Worm (Caenorhabditis elegans) whole organism, midembryonic: ENCODE data around the gene srh-98.

Experiments used
- T22C8.4 ChIP-seq: fragments of 200-800 bp; sonication (Bioruptor generic); IDR thresholded peaks from 2 replicates; pipeline ENCODE4 v1.3.6; 2022; ENCODE audit warnings: missing genetic modification characterization, missing compliant biosample characterization
- klf-2 ChIP-seq: fragments of 200-800 bp; sonication (Bioruptor generic); conservative IDR thresholded peaks from 2 replicates; pipeline ENCODE4 v1.3.6; 2022; ENCODE audit warnings: missing genetic modification reagents, missing genetic modification characterization, missing compliant biosample characterization
- med-1 ChIP-seq: sonication (generic microtip); optimal IDR thresholded peaks from 2 replicates; lab custom pipeline; 2017; ENCODE audit warnings: missing genetic modification characterization, mild to moderate bottlenecking, missing compliant biosample characterization, antibody characterized with exemption, missing genetic modification reagents; ENCODE audit not compliant: insufficient read depth
- tab-1 ChIP-seq: fragments of 200-800 bp; sonication (Bioruptor generic); IDR thresholded peaks from 2 replicates; pipeline ENCODE4 v1.3.6; 2022; ENCODE audit warnings: missing genetic modification characterization, missing compliant biosample characterization
- ztf-29 ChIP-seq: fragments of 200-800 bp; sonication (Bioruptor generic); IDR thresholded peaks from 2 replicates; pipeline ENCODE4 v1.3.6; 2022; ENCODE audit warnings: missing genetic modification reagents, missing genetic modification characterization, missing compliant biosample characterization

ce11 chrV:16235647-16236046 lies at the start of gene srh-98:
- TF ChIP-seq klf-2 (GFP tag; lab: Robert Waterston, UW), result no peak
- TF ChIP-seq tab-1, result no peak
- TF ChIP-seq ztf-29, result no peak
- TF ChIP-seq T22C8.4 (GFP tag; lab: Robert Waterston, UW), result no peak
- no peak for TF ChIP-seq med-1 (GFP tag; lab: Kevin White, UChicago)
